Fruit fly (Drosophila melanogaster): ENCODE data around the gene CG5321.
A peak's percentile ranks its signal among the peaks of the same experiment; 100 is the strongest.

The CG5321 gene

dm6 chrX:14727580-14727979 lies 48.2 kb downstream of the CG5321 start (continued):
- TF ChIP-seq CG17361 (GFP tag; IDR thresholded peaks at IDR 0.05): peak; percentile 53
- no peak for TF ChIP-seq hkb (optimal IDR thresholded peaks at IDR 0.05)
- TF ChIP-seq hkb (GFP tag; IDR thresholded peaks at IDR 0.05): peak; percentile 37; the same call in 1 of the 2 replicates
- TF ChIP-seq CG10959 (GFP tag; IDR thresholded peaks at IDR 0.05): no peak
- TF ChIP-seq CG14965 (GFP tag; optimal IDR thresholded peaks at IDR 0.05; ENCODE audit: borderline replicate concordance): no peak
- no peak for TF ChIP-seq CG2129 (GFP tag; IDR thresholded peaks at IDR 0.05; ENCODE audit: partially characterized antibody)
- TF ChIP-seq NK7.1 (GFP tag; optimal IDR thresholded peaks at IDR 0.05): no peak
- peak; percentile 40 for TF ChIP-seq CoRest (tag; optimal IDR thresholded peaks at IDR 0.05)
- peak; percentile 43 for TF ChIP-seq scrt (GFP tag; optimal IDR thresholded peaks at IDR 0.05)
- peak; percentile 66 for TF ChIP-seq CG7839 (tag; optimal IDR thresholded peaks at IDR 0.05)
- no peak for TF ChIP-seq CG14860 (GFP tag; IDR thresholded peaks at IDR 0.05; ENCODE audit: partially characterized antibody)
- TF ChIP-seq D19A (tag; optimal IDR thresholded peaks at IDR 0.05): peak; percentile 41
- TF ChIP-seq Hmr (GFP tag; optimal IDR thresholded peaks at IDR 0.05): peak; percentile 26
- no peak for TF ChIP-seq gt (GFP tag; IDR thresholded peaks at IDR 0.05)
- TF ChIP-seq CG16779 (GFP tag; IDR thresholded peaks at IDR 0.05): no peak
- no peak for TF ChIP-seq so (GFP tag; IDR thresholded peaks at IDR 0.05)
- no peak for TF ChIP-seq Sin3A (optimal IDR thresholded peaks at IDR 0.05)
- TF ChIP-seq eyg (GFP tag; optimal IDR thresholded peaks at IDR 0.05): no peak
- no peak for TF ChIP-seq unc-4 (GFP tag; IDR thresholded peaks at IDR 0.05; ENCODE audit: partially characterized antibody)
- no peak for TF ChIP-seq Mes4 (GFP tag; optimal IDR thresholded peaks at IDR 0.05)
- TF ChIP-seq esg (GFP tag; conservative IDR thresholded peaks at IDR 0.05): no peak
- TF ChIP-seq Ptx1 (GFP tag; IDR thresholded peaks at IDR 0.05): 0 out of 2 replicates have a peak, but pooled peaks have one; percentile 28
- TF ChIP-seq CG12104 (GFP tag; optimal IDR thresholded peaks at IDR 0.05): no peak
- no peak for TF ChIP-seq H15 (GFP tag; IDR thresholded peaks at IDR 0.05)
- no peak for TF ChIP-seq sqz (GFP tag; optimal IDR thresholded peaks at IDR 0.05)
- TF ChIP-seq knrl (GFP tag; IDR thresholded peaks at IDR 0.05; ENCODE audit: partially characterized antibody): no peak
- no peak for TF ChIP-seq psq (GFP tag; optimal IDR thresholded peaks at IDR 0.05)
- TF ChIP-seq CG1233 (GFP tag; optimal IDR thresholded peaks at IDR 0.05): no peak
- TF ChIP-seq lab (GFP tag; optimal IDR thresholded peaks at IDR 0.05): peak; percentile 73
- no peak for TF ChIP-seq YL-1 (GFP tag; optimal IDR thresholded peaks at IDR 0.05)
- TF ChIP-seq Opbp (GFP tag; IDR thresholded peaks at IDR 0.05; ENCODE audit: partially characterized antibody): no peak
- TF ChIP-seq her (GFP tag; optimal IDR thresholded peaks at IDR 0.05): no peak
- peak; percentile 31 for TF ChIP-seq CG15514 (GFP tag; optimal IDR thresholded peaks at IDR 0.05)
- TF ChIP-seq CG1024 (GFP tag; IDR thresholded peaks at IDR 0.05): no peak
- no peak for TF ChIP-seq disco-r (GFP tag; optimal IDR thresholded peaks at IDR 0.05)
- no peak for TF ChIP-seq CG6791 (GFP tag; IDR thresholded peaks at IDR 0.05; ENCODE audit: partially characterized antibody)
- TF ChIP-seq wor (GFP tag; IDR thresholded peaks at IDR 0.05): no peak
- TF ChIP-seq Sry-δ (GFP tag; optimal IDR thresholded peaks at IDR 0.05): no peak
- peak; percentile 21 for TF ChIP-seq CG8388 (GFP tag; optimal IDR thresholded peaks at IDR 0.05)
- no peak for TF ChIP-seq Side (GFP tag; optimal IDR thresholded peaks at IDR 0.05)
- peak; percentile 19 for TF ChIP-seq org-1 (GFP tag; optimal IDR thresholded peaks at IDR 0.05)
- TF ChIP-seq CG3726 (GFP tag; IDR thresholded peaks at IDR 0.05): no peak
- no peak for TF ChIP-seq Dll (GFP tag; IDR thresholded peaks at IDR 0.05; ENCODE audit: partially characterized antibody)
- TF ChIP-seq CG43689 (GFP tag; IDR thresholded peaks at IDR 0.05): no peak
- TF ChIP-seq sisA (GFP tag; IDR thresholded peaks at IDR 0.05): no peak; the same call in 1 of the 2 replicates
- TF ChIP-seq CG2712 (tag; optimal IDR thresholded peaks at IDR 0.05): peak; percentile 24
- no peak for TF ChIP-seq CTCF (GFP tag; optimal IDR thresholded peaks at IDR 0.05)
- peak; percentile 23 for TF ChIP-seq CG12219 (GFP tag; optimal IDR thresholded peaks at IDR 0.05)
- TF ChIP-seq Sox100B (GFP tag; optimal IDR thresholded peaks at IDR 0.05): peak; percentile 14
- peak; percentile 16 for TF ChIP-seq CG6254 (GFP tag; optimal IDR thresholded peaks at IDR 0.05)
- no peak for TF ChIP-seq chn (GFP tag; optimal IDR thresholded peaks at IDR 0.05)
- TF ChIP-seq Asciz (GFP tag; optimal IDR thresholded peaks at IDR 0.05): peak; percentile 11

Data from whole organism, embryonic.